Fruit fly (Drosophila melanogaster) whole organism, pupa: Measurements from ENCODE around the gene TotE.

Experiments
- CG12605 ChIP-seq: fragments of 200-800 bp; sonication (Bioruptor generic); IDR thresholded peaks from 2 replicates; pipeline ENCODE4 v1.3.6; 2022; ENCODE audit warnings: missing biosample characterization, missing genetic modification characterization
- CG15710 ChIP-seq: fragments of 200-800 bp; sonication (Bioruptor generic); optimal IDR thresholded peaks from 2 replicates; lab custom pipeline; 2018; ENCODE audit warnings: missing biosample characterization, mild to moderate bottlenecking, missing genetic modification characterization, moderate library complexity
- CG4496 ChIP-seq: fragments of 200-800 bp; sonication (Bioruptor generic); IDR thresholded peaks from 3 replicates; pipeline ENCODE4 v1.3.6; 2022; ENCODE audit warnings: missing biosample characterization, missing genetic modification characterization
- Ets98B ChIP-seq: fragments of 200-800 bp; sonication (Bioruptor generic); IDR thresholded peaks from 2 replicates; pipeline ENCODE4 v1.3.6; 2022; ENCODE audit warnings: missing biosample characterization, missing genetic modification characterization
- gl ChIP-seq: fragments of 200-800 bp; sonication (Bioruptor generic); optimal IDR thresholded peaks from 2 replicates; lab custom pipeline; 2018; ENCODE audit warnings: missing biosample characterization, mild to moderate bottlenecking, missing genetic modification characterization

DNA sequence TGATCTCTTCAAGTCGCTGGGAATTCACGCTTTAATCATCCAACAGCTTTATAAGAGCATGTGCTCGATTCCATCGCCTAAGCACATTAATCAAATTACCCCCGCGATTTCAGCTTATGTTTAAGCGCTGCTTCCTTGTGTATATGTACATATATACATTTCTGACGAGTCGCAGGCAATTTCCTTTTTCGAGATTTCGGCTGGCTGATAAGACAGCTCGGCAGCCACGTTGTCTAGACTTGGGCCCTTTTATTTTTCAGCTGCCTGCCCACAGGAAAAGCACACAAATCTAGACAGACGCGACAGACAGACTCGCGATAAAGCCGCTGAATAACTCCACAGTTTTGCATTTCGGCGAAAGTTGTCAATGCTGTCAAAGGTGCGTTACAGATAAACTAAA, 29.2 kb upstream of the TotE start:
- TF ChIP-seq CG12605 (GFP tag; lab: Robert Waterston, UW) (no peak), CG15710 (tag; lab: Kevin White, UChicago) (no peak), CG4496 (GFP tag; lab: Robert Waterston, UW) (no peak), Ets98B (GFP tag; lab: Robert Waterston, UW) (no peak), gl (no peak)
